Fruit fly (Drosophila melanogaster): ENCODE data around the gene Rpt3.
A peak's percentile ranks its signal among the peaks of the same experiment; 100 is the strongest.

Rpt3 gene

DNA sequence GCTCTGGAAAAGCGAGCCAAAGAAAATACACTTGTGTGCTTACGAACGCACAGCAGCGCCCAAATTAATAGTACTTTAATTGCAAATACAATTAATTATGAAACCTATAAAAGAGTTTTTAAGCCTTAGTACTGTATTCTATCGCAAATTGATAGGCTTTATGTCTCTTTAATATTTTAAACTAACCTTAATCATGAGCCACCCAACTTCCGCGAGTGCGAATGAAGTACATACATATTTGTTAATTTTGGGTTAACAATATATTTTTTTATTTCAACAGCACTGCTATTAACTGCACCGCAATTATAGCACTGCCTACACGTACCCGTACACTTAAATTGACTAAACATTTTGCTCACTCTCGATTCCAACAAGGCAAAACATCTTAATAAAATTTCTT lies 43.7 kb upstream of the Rpt3 start (continued):
- TF ChIP-seq CG3163 (GFP tag; optimal IDR thresholded peaks at IDR 0.05) (no peak), Sox102F (GFP tag; optimal IDR thresholded peaks at IDR 0.05) (peak; percentile 72), gcm (GFP tag; optimal IDR thresholded peaks at IDR 0.05) (no peak), CG17328 (GFP tag; IDR thresholded peaks at IDR 0.05) (peak; percentile 30; the same call in 1 of the 2 replicates), sens (GFP tag) (peak; percentile 78), org-1 (GFP tag; optimal IDR thresholded peaks at IDR 0.05) (no peak), sima (GFP tag; optimal IDR thresholded peaks at IDR 0.05) (no peak), cad (GFP tag; optimal IDR thresholded peaks at IDR 0.05) (no peak), zfh1 (GFP tag; IDR thresholded peaks at IDR 0.05) (0 out of 3 replicates have a peak, but pooled peaks have one; percentile 12), HLH3B (GFP tag; IDR thresholded peaks at IDR 0.05) (peak; percentile 28; the same call in 1 of the 2 replicates), tna (GFP tag; IDR thresholded peaks at IDR 0.05; ENCODE audit: partially characterized antibody) (no peak), Hr39 (optimal IDR thresholded peaks at IDR 0.05) (no peak), D19A (tag; optimal IDR thresholded peaks at IDR 0.05) (peak; percentile 40), Drgx (GFP tag; IDR thresholded peaks at IDR 0.05) (peak; percentile 58), sr (GFP tag; IDR thresholded peaks at IDR 0.05) (no peak), CG6765 (GFP tag; optimal IDR thresholded peaks at IDR 0.05) (no peak), CG13624 (GFP tag; optimal IDR thresholded peaks at IDR 0.05) (peak; percentile 2), vvl (GFP tag; IDR thresholded peaks at IDR 0.05) (peak; percentile 47; the same call in 1 of the 2 replicates), twi (tag; optimal IDR thresholded peaks at IDR 0.05) (no peak), lov (optimal IDR thresholded peaks at IDR 0.05) (no peak), lov (GFP tag; IDR thresholded peaks at IDR 0.05) (no peak), kay (GFP tag; optimal IDR thresholded peaks at IDR 0.05) (no peak), hth (optimal IDR thresholded peaks at IDR 0.05) (no peak), Hr3 (GFP tag; optimal IDR thresholded peaks at IDR 0.05) (peak; percentile 9), CG12299 (tag; optimal IDR thresholded peaks at IDR 0.05) (no peak), Oli (tag; optimal IDR thresholded peaks at IDR 0.05) (peak; percentile 57), CG15269 (tag; optimal IDR thresholded peaks at IDR 0.05) (peak; percentile 71), H2.0 (GFP tag; IDR thresholded peaks at IDR 0.05) (peak; percentile 26; the same call in 1 of the 2 replicates), CG1832 (GFP tag; optimal IDR thresholded peaks at IDR 0.05) (no peak), CG17568 (GFP tag; optimal IDR thresholded peaks at IDR 0.05) (no peak), Ravus (GFP tag; IDR thresholded peaks at IDR 0.05) (no peak), gt (GFP tag; IDR thresholded peaks at IDR 0.05) (no peak), nom (GFP tag; optimal IDR thresholded peaks at IDR 0.05) (no peak), kah (GFP tag; optimal IDR thresholded peaks at IDR 0.05) (no peak), Six4 (GFP tag; optimal IDR thresholded peaks at IDR 0.05) (no peak), lola (GFP tag; optimal IDR thresholded peaks at IDR 0.05) (no peak), NC2α (GFP tag; optimal IDR thresholded peaks at IDR 0.05) (no peak), Kr (GFP tag; optimal IDR thresholded peaks at IDR 0.05) (no peak), tap (tag; optimal IDR thresholded peaks at IDR 0.05) (no peak), Nf-YB (GFP tag; optimal IDR thresholded peaks at IDR 0.05) (no peak), CG3281 (GFP tag; optimal IDR thresholded peaks at IDR 0.05) (peak; percentile 63), zf30C (GFP tag; optimal IDR thresholded peaks at IDR 0.05) (no peak), Sry-δ (GFP tag; optimal IDR thresholded peaks at IDR 0.05) (no peak), Jarid2 (GFP tag; optimal IDR thresholded peaks at IDR 0.05) (peak; percentile 3), CG6272 (GFP tag; IDR thresholded peaks at IDR 0.05) (no peak), Dp (GFP tag; optimal IDR thresholded peaks at IDR 0.05) (no peak), CG13123 (GFP tag; optimal IDR thresholded peaks at IDR 0.05) (no peak), CG10462 (GFP tag; optimal IDR thresholded peaks at IDR 0.05) (no peak), zen (tag; optimal IDR thresholded peaks at IDR 0.05) (peak; percentile 20), dmrt11E (tag; optimal IDR thresholded peaks at IDR 0.05) (no peak), amos (GFP tag; IDR thresholded peaks at IDR 0.05; ENCODE audit: partially characterized antibody) (no peak), CG7271 (tag; optimal IDR thresholded peaks at IDR 0.05) (no peak)
